Worm (Caenorhabditis elegans): ENCODE results near the gene aldo-2.
A peak's percentile ranks its signal among the peaks of the same experiment; 100 is the strongest.

The aldo-2 gene

ce11 chrIII:5882284-5882683 lies 5.9 kb upstream of the aldo-2 start:
- no peak for TF ChIP-seq pros-1 (tag; optimal IDR thresholded peaks at IDR 0.05)
- TF ChIP-seq ama-1 (optimal IDR thresholded peaks at IDR 0.05), result peak; percentile 0

ce11 chrIII:5879291-5879968 lies 3.0 kb upstream of the aldo-2 start, which contains the start of gene hpo-10:
hpo-10 (plus strand) TSS chrIII:5879489.
- TF ChIP-seq ceh-48 (tag; optimal IDR thresholded peaks at IDR 0.05), result peak; percentile 93
- TF ChIP-seq lin-11 (tag; optimal IDR thresholded peaks at IDR 0.05), result no peak
- TF ChIP-seq nfya-1 (tag; optimal IDR thresholded peaks at IDR 0.05), result peak; percentile 18
- no peak for TF ChIP-seq elt-4 (tag; optimal IDR thresholded peaks at IDR 0.05)
- TF ChIP-seq ceh-31 (tag; optimal IDR thresholded peaks at IDR 0.05), result peak; percentile 13
- no peak for TF ChIP-seq ceh-14 (tag; optimal IDR thresholded peaks at IDR 0.05)
- no peak for TF ChIP-seq unc-55 (GFP tag; optimal IDR thresholded peaks at IDR 0.05)
- TF ChIP-seq tbx-7 (tag; optimal IDR thresholded peaks at IDR 0.05), result no peak
- TF ChIP-seq ceh-18 (tag; optimal IDR thresholded peaks at IDR 0.05), result no peak

DNA sequence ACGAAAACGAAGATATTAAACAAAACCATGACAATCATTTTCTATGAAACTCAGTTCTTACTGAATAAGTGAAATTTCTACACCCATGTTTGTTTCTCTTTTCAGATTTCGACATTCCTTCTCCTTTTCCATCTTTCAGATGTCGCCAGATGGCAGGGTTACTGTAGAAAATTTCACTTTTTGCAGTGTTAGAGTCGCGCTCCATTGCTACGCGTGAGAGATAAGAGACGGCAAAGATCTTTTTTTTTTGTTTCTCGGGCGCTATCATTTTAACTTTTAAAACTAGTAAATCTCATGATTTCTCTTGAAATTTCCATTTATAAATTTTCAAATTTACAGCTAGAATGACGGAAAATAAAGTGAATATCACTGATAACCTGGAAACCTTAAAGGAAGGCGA lies 1.8 kb upstream of the aldo-2 start, which contains the start of the genes mig-21 and F01F1.2:
TSS of gene mig-21 (minus strand) at position 166 of the 400 bp plus-strand sequence.
TSS of gene F01F1.2 (plus strand) at position 340 of the 400 bp plus-strand sequence.
- TF ChIP-seq ceh-6 (GFP tag; optimal IDR thresholded peaks at IDR 0.05) (no peak), dve-1 (tag; optimal IDR thresholded peaks at IDR 0.05) (no peak), ama-1 (optimal IDR thresholded peaks at IDR 0.05) (no peak), rnt-1 (tag; optimal IDR thresholded peaks at IDR 0.05) (no peak), unc-42 (tag; optimal IDR thresholded peaks at IDR 0.05) (no peak), ceh-48 (tag; optimal IDR thresholded peaks at IDR 0.05) (no peak), odd-2 (tag; optimal IDR thresholded peaks at IDR 0.05) (no peak), F13H6.1 (tag; optimal IDR thresholded peaks at IDR 0.05) (no peak), C38D4.7 (GFP tag; optimal IDR thresholded peaks at IDR 0.05) (no peak), Y22D7AL.16 (tag; optimal IDR thresholded peaks at IDR 0.05) (no peak), hlh-15 (tag; optimal IDR thresholded peaks at IDR 0.05) (no peak), pqm-1 (tag; optimal IDR thresholded peaks at IDR 0.05) (no peak), elt-2 (tag; optimal IDR thresholded peaks at IDR 0.05) (no peak), lim-6 (tag; optimal IDR thresholded peaks at IDR 0.05) (no peak), sdc-2 (tag; optimal IDR thresholded peaks at IDR 0.05) (no peak), sox-2 (GFP tag; IDR thresholded peaks at IDR 0.05) (no peak), npax-4 (tag; optimal IDR thresholded peaks at IDR 0.05) (no peak), unc-3 (GFP tag; conservative IDR thresholded peaks at IDR 0.05) (no peak), unc-3 (tag; optimal IDR thresholded peaks at IDR 0.05) (no peak), fkh-10 (GFP tag; optimal IDR thresholded peaks at IDR 0.05) (no peak), hlh-13 (GFP tag; optimal IDR thresholded peaks at IDR 0.05) (no peak)

DNA sequence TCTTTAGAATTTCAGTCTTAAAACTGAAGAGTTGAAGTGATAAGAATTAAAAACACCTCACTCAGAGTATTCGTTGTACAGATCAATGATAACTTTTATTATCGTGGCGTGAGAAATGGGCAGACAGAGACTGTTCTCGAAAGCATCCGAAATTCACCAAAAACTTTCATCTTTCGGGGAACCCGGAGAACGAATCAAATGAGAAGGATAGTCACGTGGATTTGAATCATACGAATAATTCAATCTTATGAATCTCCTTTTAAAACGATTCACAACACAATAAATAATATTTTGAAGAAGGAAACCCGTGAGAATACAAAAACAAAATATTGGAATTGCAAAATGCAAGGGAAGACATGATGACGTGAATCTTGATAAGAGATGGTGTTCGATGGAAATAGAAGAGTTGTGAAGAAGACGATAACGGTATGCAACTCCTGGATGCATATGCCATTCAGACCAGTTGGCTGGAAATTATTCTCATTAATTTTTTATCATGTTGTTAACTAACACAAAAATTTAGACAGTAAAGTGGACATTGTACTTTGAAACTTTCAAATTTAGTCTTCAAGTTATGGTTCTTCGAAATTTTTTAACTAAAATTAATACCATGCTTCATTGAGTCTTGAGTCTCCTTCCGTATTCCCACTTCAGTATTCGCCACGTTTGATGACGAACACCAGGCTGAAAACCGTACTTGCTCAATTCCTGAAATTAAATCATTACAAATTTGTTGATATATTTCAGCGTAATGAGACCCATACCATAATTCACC lies 629 bp upstream of the aldo-2 start:
- TF ChIP-seq eyg-1 (tag; optimal IDR thresholded peaks at IDR 0.05) (no peak), elt-2 (tag; optimal IDR thresholded peaks at IDR 0.05) (peak; percentile 13)

DNA sequence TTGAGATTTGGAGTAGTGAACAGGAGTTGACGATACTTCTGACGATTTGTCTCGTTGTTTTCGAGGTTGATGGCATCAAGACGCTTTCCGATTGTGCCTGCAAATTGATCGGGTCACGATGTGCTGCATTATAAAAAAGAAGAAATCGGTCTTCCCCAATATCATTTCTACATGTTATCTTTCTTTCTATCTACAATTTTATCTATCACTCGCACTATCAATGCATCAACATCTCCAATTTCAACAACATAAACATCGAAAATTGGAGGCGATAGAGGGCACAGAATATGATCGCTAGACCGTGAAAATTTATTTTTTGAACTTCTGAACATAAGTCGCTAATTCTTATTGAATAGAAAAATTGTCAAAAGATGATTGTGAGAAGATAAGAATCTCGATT lies 720 bp downstream of the aldo-2 start:
- TF ChIP-seq ceh-18 (tag; optimal IDR thresholded peaks at IDR 0.05), result no peak
- TF ChIP-seq sox-4 (tag; optimal IDR thresholded peaks at IDR 0.05), result no peak
- TF ChIP-seq K09A11.1 (tag; optimal IDR thresholded peaks at IDR 0.05; ENCODE audit: insufficient read depth), result no peak
- no peak for TF ChIP-seq pha-4 (tag; optimal IDR thresholded peaks at IDR 0.05)
- no peak for TF ChIP-seq ceh-30 (tag; optimal IDR thresholded peaks at IDR 0.05)
- TF ChIP-seq elt-2 (tag; optimal IDR thresholded peaks at IDR 0.05), result peak; percentile 74
